Worm (Caenorhabditis elegans) whole organism, L3 larva: ENCODE measurements around the gene sup-36.

Experiments used
- R02D3.7 ChIP-seq: fragments of 150-350 bp; optimal IDR thresholded peaks from 2 replicates; lab custom pipeline; 2014; ENCODE audit warnings: missing biosample characterization, missing genetic modification characterization
- ZK546.5 ChIP-seq: sonication (generic microtip); optimal IDR thresholded peaks from 2 replicates; lab custom pipeline; 2017; ENCODE audit warnings: missing biosample characterization, missing genetic modification characterization
- ama-1 ChIP-seq: fragments of 150-350 bp; optimal IDR thresholded peaks from 2 replicates; lab custom pipeline; 2018
- ceh-82 ChIP-seq: fragments of 150-350 bp; optimal IDR thresholded peaks from 2 replicates; lab custom pipeline; 2014; ENCODE audit warnings: missing biosample characterization, missing genetic modification characterization
- ceh-9 ChIP-seq: sonication (generic microtip); optimal IDR thresholded peaks from 2 replicates; lab custom pipeline; 2018; ENCODE audit warnings: missing biosample characterization, missing genetic modification characterization
- egl-27 ChIP-seq: sonication (generic microtip); optimal IDR thresholded peaks from 4 replicates; lab custom pipeline; 2017; ENCODE audit warnings: missing biosample characterization, missing genetic modification reagents, missing genetic modification characterization
- elt-1 ChIP-seq: fragments of 150-350 bp; optimal IDR thresholded peaks from 2 replicates; lab custom pipeline; 2014; ENCODE audit warnings: missing biosample characterization, missing genetic modification characterization
- elt-2 ChIP-seq: sonication (generic microtip); optimal IDR thresholded peaks from 2 replicates; lab custom pipeline; 2016; ENCODE audit warnings: missing genetic modification reagents, mild to moderate bottlenecking, missing genetic modification characterization, missing compliant biosample characterization
- elt-3 ChIP-seq, 3 experiments: fragments of 150-350 bp in 1 of 3; sonication (generic microtip) in 2 of 3; optimal IDR thresholded peaks; 2 replicates in 2 of 3; 4 replicates in 1 of 3; lab custom pipeline; 2014 to 2017; ENCODE audit warnings: missing biosample characterization in 3 of 3, missing genetic modification characterization in 3 of 3
- eor-1 ChIP-seq, 2 experiments: fragments of 150-350 bp; optimal IDR thresholded peaks; 2 replicates each; lab custom pipeline; 2014 to 2018; ENCODE audit warnings: missing biosample characterization in 2 of 2, missing genetic modification characterization in 2 of 2
- fkh-10 ChIP-seq: sonication (generic microtip); optimal IDR thresholded peaks from 2 replicates; lab custom pipeline; 2017; ENCODE audit warnings: missing biosample characterization, missing genetic modification reagents, missing genetic modification characterization
- fkh-2 ChIP-seq: fragments of 150-350 bp; optimal IDR thresholded peaks from 2 replicates; lab custom pipeline; 2014; ENCODE audit warnings: missing biosample characterization, missing genetic modification reagents, missing genetic modification characterization
- hmg-11 ChIP-seq: sonication (generic microtip); optimal IDR thresholded peaks from 2 replicates; lab custom pipeline; 2016; ENCODE audit warnings: missing genetic modification characterization, missing compliant biosample characterization
- jun-1 ChIP-seq: fragments of 150-350 bp; optimal IDR thresholded peaks from 2 replicates; lab custom pipeline; 2014; ENCODE audit warnings: missing biosample characterization, missing genetic modification reagents, missing genetic modification characterization
- lin-15B ChIP-seq: fragments of 150-350 bp; optimal IDR thresholded peaks from 2 replicates; lab custom pipeline; 2014; ENCODE audit warnings: missing biosample characterization, missing genetic modification characterization
- lin-39 ChIP-seq: fragments of 150-350 bp; optimal IDR thresholded peaks from 2 replicates; lab custom pipeline; 2018; ENCODE audit warnings: missing biosample characterization, missing genetic modification reagents, missing genetic modification characterization
- nfya-1 ChIP-seq: sonication (generic microtip); optimal IDR thresholded peaks from 2 replicates; lab custom pipeline; 2017; ENCODE audit warnings: missing genetic modification characterization, mild to moderate bottlenecking, missing compliant biosample characterization, antibody characterized with exemption, moderate library complexity; ENCODE audit not compliant: insufficient read depth
- nhr-12 ChIP-seq: fragments of 150-350 bp; optimal IDR thresholded peaks from 2 replicates; lab custom pipeline; 2014; ENCODE audit warnings: missing biosample characterization, missing genetic modification characterization
- nhr-237 ChIP-seq: fragments of 150-350 bp; optimal IDR thresholded peaks from 2 replicates; lab custom pipeline; 2014; ENCODE audit warnings: missing biosample characterization, missing genetic modification characterization
- nhr-28 ChIP-seq: fragments of 150-350 bp; optimal IDR thresholded peaks from 2 replicates; lab custom pipeline; 2014; ENCODE audit warnings: missing biosample characterization, missing genetic modification characterization
- nhr-67 ChIP-seq: fragments of 150-350 bp; optimal IDR thresholded peaks from 2 replicates; lab custom pipeline; 2014; ENCODE audit warnings: missing biosample characterization, missing genetic modification characterization
- nhr-77 ChIP-seq: fragments of 150-350 bp; optimal IDR thresholded peaks from 2 replicates; lab custom pipeline; 2014; ENCODE audit warnings: missing biosample characterization, missing genetic modification characterization
- pha-4 ChIP-seq: fragments of 150-350 bp; optimal IDR thresholded peaks from 2 replicates; lab custom pipeline; 2014; ENCODE audit warnings: missing biosample characterization, missing genetic modification reagents, missing genetic modification characterization
- pqm-1 ChIP-seq: fragments of 150-350 bp; optimal IDR thresholded peaks from 2 replicates; lab custom pipeline; 2017; ENCODE audit warnings: missing biosample characterization, missing genetic modification characterization, inconsistent platforms
- sea-2 ChIP-seq: fragments of 150-350 bp; sonication (generic microtip); optimal IDR thresholded peaks from 4 replicates; lab custom pipeline; 2014; ENCODE audit warnings: missing biosample characterization, missing genetic modification reagents, missing genetic modification characterization
- skn-1 ChIP-seq: fragments of 150-350 bp; optimal IDR thresholded peaks from 2 replicates; lab custom pipeline; 2014; ENCODE audit warnings: missing biosample characterization, missing genetic modification characterization
- snpc-4 ChIP-seq: fragments of 150-350 bp; optimal IDR thresholded peaks from 2 replicates; lab custom pipeline; 2014; ENCODE audit warnings: missing biosample characterization, missing genetic modification characterization
- tbx-2 ChIP-seq: sonication (generic microtip); optimal IDR thresholded peaks from 2 replicates; lab custom pipeline; 2016; ENCODE audit warnings: mild to moderate bottlenecking, missing genetic modification characterization, missing compliant biosample characterization
- zag-1 ChIP-seq: fragments of 150-350 bp; optimal IDR thresholded peaks from 2 replicates; lab custom pipeline; 2014; ENCODE audit warnings: missing biosample characterization, missing genetic modification characterization
- ztf-11 ChIP-seq: fragments of 150-350 bp; optimal IDR thresholded peaks from 2 replicates; lab custom pipeline; 2014; ENCODE audit warnings: missing biosample characterization, missing genetic modification characterization
- ztf-4 ChIP-seq: fragments of 150-350 bp; optimal IDR thresholded peaks from 2 replicates; lab custom pipeline; 2014; ENCODE audit warnings: missing biosample characterization, missing genetic modification characterization

sup-36 gene

ce11 chrIV:6560434-6560833 is 41.0 kb upstream of the sup-36 start, which contains the start of gene best-9:
best-9 (plus strand) TSS chrIV:6560734.
- TF ChIP-seq nhr-237 (tag; lab: Kevin White, UChicago), result no peak
- no peak for TF ChIP-seq skn-1 (tag; lab: Kevin White, UChicago)
- no peak for TF ChIP-seq pqm-1 (tag; lab: Kevin White, UChicago)
- no peak for TF ChIP-seq pha-4
- no peak for TF ChIP-seq lin-39
- TF ChIP-seq eor-1 (tag; optimal IDR thresholded peaks at IDR 0.05; lab: Kevin White, UChicago), result no peak
- no peak for TF ChIP-seq nhr-67
- no peak for TF ChIP-seq elt-1 (tag; lab: Kevin White, UChicago)
- TF ChIP-seq elt-3 (tag; optimal IDR thresholded peaks at IDR 0.05; lab: Kevin White, UChicago), result no peak
- TF ChIP-seq, all 47 proteins: peak for 0

DNA sequence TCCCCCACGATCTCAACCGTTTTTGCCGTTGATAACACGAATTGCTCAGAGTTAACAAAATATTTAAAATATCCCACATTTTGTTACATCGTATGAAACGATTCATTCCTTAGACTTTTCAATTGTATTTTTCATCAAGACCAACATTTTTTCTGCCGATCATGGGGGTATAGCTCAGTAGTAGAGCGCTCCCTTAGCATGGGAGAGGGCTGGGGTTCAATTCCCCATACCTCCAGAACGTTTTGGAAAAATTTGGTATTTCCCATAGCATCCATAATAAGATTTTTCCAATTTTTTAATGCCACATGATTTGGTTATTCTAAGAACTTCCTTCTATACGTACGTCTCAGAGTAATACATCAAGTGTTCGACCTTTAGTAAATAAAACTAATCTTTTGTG is 39.4 kb upstream of the sup-36 start:
- TF ChIP-seq pha-4 (peak; percentile 38), zag-1 (no peak)
- TF ChIP-seq, all 47 proteins: peak for 1

ce11 chrIV:6565605-6566004 is 35.9 kb upstream of the sup-36 start:
- TF ChIP-seq snpc-4 (tag; lab: Kevin White, UChicago) (peak; percentile 44), fkh-10 (GFP tag; lab: Kevin White, UChicago) (no peak), elt-2 (tag; lab: Kevin White, UChicago) (no peak), egl-27 (no peak), R02D3.7 (tag; lab: Kevin White, UChicago) (no peak)
- TF ChIP-seq, all 47 proteins: peak for 1

- TF ChIP-seq R02D3.7 (tag; lab: Kevin White, UChicago) (no peak), ama-1 (lab: Kevin White, UChicago) (no peak), ZK546.5 (tag; lab: Kevin White, UChicago) (no peak), sea-2 (GFP tag; lab: Kevin White, UChicago) (no peak), nhr-237 (tag; lab: Kevin White, UChicago) (no peak), ceh-82 (tag; lab: Kevin White, UChicago) (no peak), fkh-2 (tag; lab: Kevin White, UChicago) (no peak), ztf-11 (no peak), tbx-2 (no peak), nhr-12 (tag; lab: Kevin White, UChicago) (no peak), nhr-67 (no peak), ceh-9 (tag; lab: Kevin White, UChicago) (no peak), ztf-4 (tag; lab: Kevin White, UChicago) (no peak), jun-1 (tag; lab: Kevin White, UChicago) (no peak)
- TF ChIP-seq, all 47 proteins: peak for 0
Observed at ce11 chrIV:6572238-6572637, 29.2 kb upstream of the sup-36 start, which contains the start of gene bicd-1. bicd-1 (minus strand) TSS chrIV:6572338.

- TF ChIP-seq pha-4 (peak; percentile 59), skn-1 (tag; lab: Kevin White, UChicago) (no peak)
- TF ChIP-seq, all 47 proteins: peak for 1
Observed at ce11 chrIV:6572655-6573054, 28.8 kb upstream of the sup-36 start.

ce11 chrIV:6574343-6574742 is 27.1 kb upstream of the sup-36 start:
- TF ChIP-seq nhr-28 (tag; lab: Kevin White, UChicago) (no peak), elt-2 (tag; lab: Kevin White, UChicago) (peak; percentile 44), lin-15B (tag; lab: Kevin White, UChicago) (no peak), hmg-11 (tag; lab: Kevin White, UChicago) (peak; percentile 26), nfya-1 (tag; lab: Kevin White, UChicago) (peak; percentile 0), nhr-77 (tag; lab: Kevin White, UChicago) (no peak), ceh-9 (tag; lab: Kevin White, UChicago) (no peak), pqm-1 (tag; lab: Kevin White, UChicago) (peak; percentile 38), pha-4 (no peak), elt-1 (tag; lab: Kevin White, UChicago) (no peak), lin-39 (peak; percentile 8)
